Worm (Caenorhabditis elegans) whole organism, L4 larva: Measurements from ENCODE around the gene srd-23.

Experiments
- ama-1 ChIP-seq: fragments of 150-350 bp; optimal IDR thresholded peaks from 2 replicates; lab custom pipeline; 2014; ENCODE audit warnings: inconsistent platforms, mixed read lengths
- nhr-42 ChIP-seq: fragments of 200-800 bp; sonication (Bioruptor generic); IDR thresholded peaks from 2 replicates; pipeline ENCODE4 v1.3.6; 2022; ENCODE audit warnings: missing genetic modification characterization, missing compliant biosample characterization
- unc-39 ChIP-seq: sonication (generic microtip); optimal IDR thresholded peaks from 2 replicates; lab custom pipeline; 2017; ENCODE audit warnings: missing biosample characterization, missing genetic modification characterization
- unc-62 ChIP-seq, 3 experiments: fragments of 150-350 bp in 1 of 3; sonication (generic microtip); optimal IDR thresholded peaks in 2 of 3; peaks in 1 of 3; 1 replicate in 1 of 3; 2 replicates in 2 of 3; lab custom pipeline; 2014 to 2017; ENCODE audit warnings: missing biosample characterization in 3 of 3, missing genetic modification characterization in 3 of 3, missing genetic modification reagents in 3 of 3, missing genotype in 1 of 3

ce11 chrIV:15179615-15180014 lies at the start of gene srd-23:
- TF ChIP-seq unc-62 (GFP tag; optimal IDR thresholded peaks at IDR 0.05 in 1 of 2; lab: Kevin White, UChicago): no peak
- no peak for TF ChIP-seq unc-62 (tag; optimal IDR thresholded peaks at IDR 0.05; lab: Kevin White, UChicago)
- TF ChIP-seq ama-1 (lab: Kevin White, UChicago): no peak
- TF ChIP-seq unc-39 (tag; lab: Kevin White, UChicago): no peak
- TF ChIP-seq nhr-42: no peak
